Worm (Caenorhabditis elegans) whole organism, L2 larva: Measurements from ENCODE around the gene wsp-1.

Experiments
- C34F6.9 ChIP-seq: fragments of 150-350 bp; optimal IDR thresholded peaks from 2 replicates; lab custom pipeline; 2014; ENCODE audit warnings: missing biosample characterization, missing genetic modification characterization
- F13H6.1 ChIP-seq: sonication (generic microtip); optimal IDR thresholded peaks from 2 replicates; lab custom pipeline; 2016; ENCODE audit warnings: missing genetic modification characterization, missing compliant biosample characterization
- R02D3.7 ChIP-seq: fragments of 150-350 bp; optimal IDR thresholded peaks from 2 replicates; lab custom pipeline; 2014; ENCODE audit warnings: missing biosample characterization, missing genetic modification characterization
- Y55F3AM.14 ChIP-seq: fragments of 200-800 bp; sonication (Bioruptor generic); optimal IDR thresholded peaks from 2 replicates; lab custom pipeline; 2018; ENCODE audit warnings: mild to moderate bottlenecking, missing genetic modification characterization, missing compliant biosample characterization
- ZK546.5 ChIP-seq: sonication (generic microtip); optimal IDR thresholded peaks from 2 replicates; lab custom pipeline; 2017; ENCODE audit warnings: missing biosample characterization, missing genetic modification characterization
- alr-1 ChIP-seq: fragments of 150-350 bp; optimal IDR thresholded peaks from 2 replicates; lab custom pipeline; 2014; ENCODE audit warnings: missing biosample characterization, missing genetic modification characterization
- aly-2 ChIP-seq: fragments of 150-350 bp; optimal IDR thresholded peaks from 2 replicates; lab custom pipeline; 2014; ENCODE audit warnings: missing biosample characterization, missing genetic modification characterization
- ama-1 ChIP-seq: fragments of 150-350 bp; optimal IDR thresholded peaks from 2 replicates; lab custom pipeline; 2018; ENCODE audit warnings: inconsistent platforms
- blmp-1 ChIP-seq: sonication (generic microtip); optimal IDR thresholded peaks from 2 replicates; lab custom pipeline; 2017; ENCODE audit warnings: missing genetic modification characterization, mild to moderate bottlenecking, missing compliant biosample characterization, antibody characterized with exemption, moderate library complexity; ENCODE audit not compliant: insufficient read depth
- ceh-16 ChIP-seq: fragments of 150-350 bp; optimal IDR thresholded peaks from 2 replicates; lab custom pipeline; 2014; ENCODE audit warnings: missing biosample characterization, missing genetic modification characterization
- crh-2 ChIP-seq: sonication (generic microtip); optimal IDR thresholded peaks from 2 replicates; lab custom pipeline; 2017; ENCODE audit warnings: missing biosample characterization, missing genetic modification characterization
- dmd-4 ChIP-seq: sonication (generic microtip); optimal IDR thresholded peaks from 2 replicates; lab custom pipeline; 2017; ENCODE audit warnings: missing biosample characterization, missing genetic modification characterization
- egl-27 ChIP-seq: sonication (generic microtip); optimal IDR thresholded peaks from 3 replicates; lab custom pipeline; 2017; ENCODE audit warnings: missing biosample characterization, missing genetic modification reagents, missing genetic modification characterization
- elt-3 ChIP-seq: sonication (generic microtip); optimal IDR thresholded peaks from 2 replicates; lab custom pipeline; 2017; ENCODE audit warnings: missing biosample characterization, missing genetic modification characterization
- fos-1 ChIP-seq: fragments of 150-350 bp; optimal IDR thresholded peaks from 2 replicates; lab custom pipeline; 2014; ENCODE audit warnings: missing biosample characterization, missing genetic modification characterization
- gmeb-1 ChIP-seq: fragments of 150-350 bp; optimal IDR thresholded peaks from 2 replicates; lab custom pipeline; 2014; ENCODE audit warnings: missing biosample characterization, missing genetic modification characterization
- lin-11 ChIP-seq: fragments of 150-350 bp; sonication (generic microtip); optimal IDR thresholded peaks from 2 replicates; lab custom pipeline; 2014; ENCODE audit warnings: missing biosample characterization, missing genetic modification characterization, inconsistent platforms, mixed read lengths
- lin-13 ChIP-seq: fragments of 150-350 bp; optimal IDR thresholded peaks from 2 replicates; lab custom pipeline; 2014; ENCODE audit warnings: missing biosample characterization, missing genetic modification reagents, missing genetic modification characterization
- lin-39 ChIP-seq: fragments of 150-350 bp; optimal IDR thresholded peaks from 2 replicates; lab custom pipeline; 2014; ENCODE audit warnings: missing biosample characterization, missing genetic modification reagents, missing genetic modification characterization
- lsy-2 ChIP-seq, 2 experiments: fragments of 150-350 bp in 1 of 2; sonication (generic microtip) in 1 of 2; optimal IDR thresholded peaks; 2 replicates each; lab custom pipeline; 2014 to 2017; ENCODE audit warnings: missing biosample characterization in 2 of 2, missing genetic modification characterization in 2 of 2
- mab-5 ChIP-seq: fragments of 150-350 bp; optimal IDR thresholded peaks from 2 replicates; lab custom pipeline; 2014; ENCODE audit warnings: missing biosample characterization, missing genetic modification characterization
- mdl-1 ChIP-seq, 2 experiments: fragments of 150-350 bp in 1 of 2; sonication (generic microtip) in 1 of 2; optimal IDR thresholded peaks; 2 replicates each; lab custom pipeline; 2017; ENCODE audit warnings: missing biosample characterization in 2 of 2, missing genetic modification characterization in 2 of 2
- nhr-10 ChIP-seq: sonication (generic microtip); optimal IDR thresholded peaks from 2 replicates; lab custom pipeline; 2017; ENCODE audit warnings: missing biosample characterization, missing genetic modification characterization
- nhr-12 ChIP-seq: fragments of 150-350 bp; optimal IDR thresholded peaks from 2 replicates; lab custom pipeline; 2014; ENCODE audit warnings: missing biosample characterization, missing genetic modification characterization
- nhr-129 ChIP-seq: fragments of 150-350 bp; optimal IDR thresholded peaks from 2 replicates; lab custom pipeline; 2014; ENCODE audit warnings: missing biosample characterization, missing genetic modification characterization
- nhr-21 ChIP-seq: fragments of 150-350 bp; optimal IDR thresholded peaks from 2 replicates; lab custom pipeline; 2014; ENCODE audit warnings: missing biosample characterization, missing genetic modification characterization
- nhr-23 ChIP-seq: fragments of 150-350 bp; optimal IDR thresholded peaks from 2 replicates; lab custom pipeline; 2014; ENCODE audit warnings: missing biosample characterization, missing genetic modification reagents, missing genetic modification characterization
- nhr-237 ChIP-seq: fragments of 150-350 bp; optimal IDR thresholded peaks from 2 replicates; lab custom pipeline; 2014; ENCODE audit warnings: missing biosample characterization, missing genetic modification characterization
- nhr-25 ChIP-seq: fragments of 150-350 bp; sonication (generic microtip); optimal IDR thresholded peaks from 3 replicates; lab custom pipeline; 2014; ENCODE audit warnings: missing biosample characterization, missing genetic modification characterization
- nhr-6 ChIP-seq: fragments of 150-350 bp; optimal IDR thresholded peaks from 2 replicates; lab custom pipeline; 2014; ENCODE audit warnings: missing biosample characterization, missing genetic modification characterization
- nhr-77 ChIP-seq: fragments of 150-350 bp; optimal IDR thresholded peaks from 2 replicates; lab custom pipeline; 2014; ENCODE audit warnings: missing biosample characterization, missing genetic modification characterization
- peb-1 ChIP-seq: fragments of 150-350 bp; optimal IDR thresholded peaks from 2 replicates; lab custom pipeline; 2014; ENCODE audit warnings: missing biosample characterization, missing genetic modification characterization
- sem-4 ChIP-seq: fragments of 150-350 bp; optimal IDR thresholded peaks from 2 replicates; lab custom pipeline; 2014; ENCODE audit warnings: missing biosample characterization, missing genetic modification reagents, missing genetic modification characterization
- skn-1 ChIP-seq: sonication (generic microtip); optimal IDR thresholded peaks from 2 replicates; lab custom pipeline; 2017; ENCODE audit warnings: missing biosample characterization, missing genetic modification characterization
- sma-3 ChIP-seq: sonication (generic microtip); optimal IDR thresholded peaks from 2 replicates; lab custom pipeline; 2016; ENCODE audit warnings: missing genetic modification reagents, missing genetic modification characterization, missing compliant biosample characterization
- sma-9 ChIP-seq, 2 experiments: fragments of 150-350 bp in 1 of 2; sonication (generic microtip) in 1 of 2; optimal IDR thresholded peaks; 2 replicates each; lab custom pipeline; 2014 to 2016; ENCODE audit warnings: missing genetic modification characterization in 2 of 2, mild to moderate bottlenecking in 1 of 2, missing biosample characterization in 1 of 2, missing compliant biosample characterization in 1 of 2, missing genetic modification reagents in 1 of 2, moderate library complexity in 1 of 2
- snpc-4 ChIP-seq: fragments of 150-350 bp; optimal IDR thresholded peaks from 2 replicates; lab custom pipeline; 2014; ENCODE audit warnings: missing biosample characterization, missing genetic modification characterization
- unc-55 ChIP-seq: fragments of 150-350 bp; sonication (generic microtip); optimal IDR thresholded peaks from 3 replicates; lab custom pipeline; 2014; ENCODE audit warnings: missing biosample characterization, missing genetic modification reagents, missing genetic modification characterization
- unc-62 ChIP-seq: fragments of 150-350 bp; optimal IDR thresholded peaks from 2 replicates; lab custom pipeline; 2014; ENCODE audit warnings: missing biosample characterization, missing genetic modification reagents, missing genetic modification characterization
- zag-1 ChIP-seq: fragments of 150-350 bp; optimal IDR thresholded peaks from 2 replicates; lab custom pipeline; 2014; ENCODE audit warnings: missing biosample characterization, missing genetic modification characterization
- ztf-1 ChIP-seq: fragments of 200-800 bp; sonication (Bioruptor generic); conservative IDR thresholded peaks from 2 replicates; pipeline ENCODE4 v1.3.6; 2022; ENCODE audit warnings: missing genetic modification characterization, missing compliant biosample characterization
- ztf-11 ChIP-seq: sonication (generic microtip); optimal IDR thresholded peaks from 2 replicates; lab custom pipeline; 2017; ENCODE audit warnings: missing biosample characterization, missing genetic modification characterization
- ztf-4 ChIP-seq: fragments of 150-350 bp; optimal IDR thresholded peaks from 2 replicates; lab custom pipeline; 2014; ENCODE audit warnings: missing biosample characterization, missing genetic modification characterization

wsp-1 gene

ce11 chrIV:8146283-8146682, 52.5 kb downstream of the wsp-1 start:
- TF ChIP-seq aly-2 (tag; lab: Kevin White, UChicago) (no peak), mab-5 (tag; lab: Kevin White, UChicago) (no peak), C34F6.9 (peak; percentile 44), lin-13 (no peak), gmeb-1 (tag; lab: Kevin White, UChicago) (peak; percentile 29), unc-62 (no peak), nhr-12 (tag; lab: Kevin White, UChicago) (no peak), lin-39 (tag; lab: Kevin White, UChicago) (no peak), alr-1 (tag; lab: Kevin White, UChicago) (no peak), Y55F3AM.14 (no peak), sma-9 (GFP tag; optimal IDR thresholded peaks at IDR 0.05; lab: Kevin White, UChicago) (peak; percentile 47), sma-9 (tag; optimal IDR thresholded peaks at IDR 0.05; lab: Kevin White, UChicago) (no peak), fos-1 (tag; lab: Kevin White, UChicago) (peak; percentile 19), ZK546.5 (tag; lab: Kevin White, UChicago) (no peak), nhr-23 (tag; lab: Kevin White, UChicago) (no peak), blmp-1 (no peak), elt-3 (tag; lab: Kevin White, UChicago) (no peak), lin-11 (no peak), ztf-1 (GFP tag; lab: Robert Waterston, UW) (no peak), skn-1 (tag; lab: Kevin White, UChicago) (no peak), lsy-2 (tag; optimal IDR thresholded peaks at IDR 0.05; lab: Kevin White, UChicago) (peak in 1 of 2 experiments; percentile 11), snpc-4 (tag; lab: Kevin White, UChicago) (no peak), R02D3.7 (no peak), ztf-4 (tag; lab: Kevin White, UChicago) (no peak), dmd-4 (tag; lab: Kevin White, UChicago) (no peak), unc-55 (GFP tag; lab: Kevin White, UChicago) (no peak), sem-4 (tag; lab: Kevin White, UChicago) (no peak), zag-1 (no peak), F13H6.1 (tag; lab: Kevin White, UChicago) (peak; percentile 28), ceh-16 (tag; lab: Kevin White, UChicago) (no peak), egl-27 (tag; lab: Kevin White, UChicago) (no peak), nhr-21 (tag; lab: Kevin White, UChicago) (peak; percentile 31), nhr-129 (tag; lab: Kevin White, UChicago) (peak; percentile 42), nhr-237 (tag; lab: Kevin White, UChicago) (no peak), nhr-6 (tag; lab: Kevin White, UChicago) (no peak), crh-2 (tag; lab: Kevin White, UChicago) (peak; percentile 53), nhr-10 (tag; lab: Kevin White, UChicago) (no peak), peb-1 (tag; lab: Kevin White, UChicago) (no peak), ztf-11 (no peak), mdl-1 (tag; optimal IDR thresholded peaks at IDR 0.05; lab: Kevin White, UChicago) (peak; percentile 60 to 69), sma-3 (GFP tag; lab: Kevin White, UChicago) (no peak), ama-1 (no peak), nhr-25 (tag; lab: Kevin White, UChicago) (peak; percentile 86), nhr-77 (tag; lab: Kevin White, UChicago) (no peak)

ce11 chrIV:8144341-8144740, 54.4 kb downstream of the wsp-1 start:
- no peak for TF ChIP-seq nhr-129 (tag; lab: Kevin White, UChicago)
- no peak for TF ChIP-seq skn-1 (tag; lab: Kevin White, UChicago)
- no peak for TF ChIP-seq egl-27 (tag; lab: Kevin White, UChicago)
- peak; percentile 66 for TF ChIP-seq unc-55 (GFP tag; lab: Kevin White, UChicago)
